Worm (Caenorhabditis elegans): ENCODE measurements around the gene ndub-2.

ndub-2 gene

DNA sequence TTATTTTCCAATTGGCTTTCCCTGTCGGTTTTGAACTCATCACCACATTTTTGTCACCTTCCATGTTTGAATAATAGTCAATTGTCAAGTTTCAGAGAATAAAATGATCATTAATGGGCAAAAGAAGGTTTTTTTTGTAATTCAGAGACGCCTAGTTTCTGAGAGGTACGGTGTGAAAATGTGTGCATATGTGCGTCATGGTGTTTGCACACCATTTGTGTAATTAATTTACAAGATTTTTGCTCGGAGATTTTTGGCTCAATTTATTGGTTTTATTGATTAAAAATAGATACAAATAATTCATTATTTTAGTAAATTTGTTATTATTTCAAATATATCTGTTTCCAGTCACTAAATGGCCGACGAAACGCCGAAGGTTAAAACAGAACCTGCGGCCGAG, 1.3 kb downstream of the ndub-2 start, which contains the start of the genes F44G4.3 and tdp-1 (continued):
- TF ChIP-seq sup-37 (GFP tag; optimal IDR thresholded peaks at IDR 0.05) (no peak), skn-1 (tag; optimal IDR thresholded peaks at IDR 0.05) (no peak), sox-4 (tag; optimal IDR thresholded peaks at IDR 0.05) (no peak), aly-2 (tag; optimal IDR thresholded peaks at IDR 0.05) (no peak), mdl-1 (tag; optimal IDR thresholded peaks at IDR 0.05) (no peak), egl-13 (tag; optimal IDR thresholded peaks at IDR 0.05) (no peak), nhr-85 (tag) (peak; percentile 8), alr-1 (tag; optimal IDR thresholded peaks at IDR 0.05; ENCODE audit: borderline replicate concordance) (no peak), nhr-11 (tag; optimal IDR thresholded peaks at IDR 0.05) (no peak), efl-3 (GFP tag; optimal IDR thresholded peaks at IDR 0.05) (no peak), ztf-4 (tag; optimal IDR thresholded peaks at IDR 0.05) (no peak), hlh-4 (tag; optimal IDR thresholded peaks at IDR 0.05) (no peak), nhr-90 (tag; optimal IDR thresholded peaks at IDR 0.05; ENCODE audit: poor library complexity) (no peak), sptf-1 (tag; optimal IDR thresholded peaks at IDR 0.05) (no peak), nhr-12 (tag; optimal IDR thresholded peaks at IDR 0.05) (no peak), nhr-76 (tag; optimal IDR thresholded peaks at IDR 0.05) (no peak), C04F5.9 (tag; optimal IDR thresholded peaks at IDR 0.05) (no peak), snu-23 (GFP tag; optimal IDR thresholded peaks at IDR 0.05) (peak; percentile 15), elt-3 (tag; optimal IDR thresholded peaks at IDR 0.05) (no peak), nhr-77 (tag; optimal IDR thresholded peaks at IDR 0.05) (no peak), irx-1 (tag; optimal IDR thresholded peaks at IDR 0.05) (no peak), swsn-7 (tag; optimal IDR thresholded peaks at IDR 0.05) (peak; percentile 14), pag-3 (tag; optimal IDR thresholded peaks at IDR 0.05; ENCODE audit: borderline replicate concordance, insufficient read depth) (no peak), zag-1 (tag; optimal IDR thresholded peaks at IDR 0.05) (no peak), lin-15B (tag; optimal IDR thresholded peaks at IDR 0.05) (no peak), tlp-1 (tag; optimal IDR thresholded peaks at IDR 0.05) (no peak), xbp-1 (tag; optimal IDR thresholded peaks at IDR 0.05) (no peak), lsy-2 (tag; optimal IDR thresholded peaks at IDR 0.05) (peak; percentile 73 to 96), C16A3.4 (tag; optimal IDR thresholded peaks at IDR 0.05) (no peak), egl-27 (tag; optimal IDR thresholded peaks at IDR 0.05) (no peak), ceh-63 (GFP tag; optimal IDR thresholded peaks at IDR 0.05) (no peak), ceh-82 (tag; optimal IDR thresholded peaks at IDR 0.05) (no peak), unc-130 (tag; optimal IDR thresholded peaks at IDR 0.05) (no peak), jun-1 (tag; optimal IDR thresholded peaks at IDR 0.05) (no peak), hlh-17 (GFP tag; optimal IDR thresholded peaks at IDR 0.05; ENCODE audit: borderline replicate concordance) (no peak)

DNA sequence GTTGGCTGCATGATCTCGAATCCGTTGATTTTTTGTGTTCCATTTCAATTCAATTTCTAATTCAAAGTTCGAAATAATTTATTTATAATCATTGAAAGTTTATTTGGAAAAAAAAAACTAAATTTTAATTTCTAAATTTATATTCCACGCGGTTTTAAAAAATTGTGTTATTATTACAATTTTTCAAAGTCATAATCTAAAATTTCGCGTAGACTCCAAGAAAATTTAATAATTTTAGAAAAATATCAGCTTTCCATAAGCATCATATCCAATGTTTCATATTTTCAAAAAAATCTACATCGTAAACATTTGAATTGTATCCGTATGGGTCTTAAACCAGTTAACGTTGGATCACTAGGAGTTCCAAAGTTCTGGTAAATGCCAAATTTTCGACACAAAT, 4.2 kb downstream of the ndub-2 start, which contains the start of gene F44G4.5:
TSS of gene F44G4.5 (minus strand) at position 101 of the 400 bp plus-strand sequence.
- TF ChIP-seq rnt-1 (tag; optimal IDR thresholded peaks at IDR 0.05), result no peak
- TF ChIP-seq unc-130 (tag; optimal IDR thresholded peaks at IDR 0.05), result no peak
- TF ChIP-seq dpl-1 (GFP tag; optimal IDR thresholded peaks at IDR 0.05), result no peak
- TF ChIP-seq lin-39 (tag; optimal IDR thresholded peaks at IDR 0.05), result no peak
- TF ChIP-seq nhr-12 (tag; optimal IDR thresholded peaks at IDR 0.05), result no peak
- no peak for TF ChIP-seq ztf-11 (tag; optimal IDR thresholded peaks at IDR 0.05)
- TF ChIP-seq egl-27 (tag; optimal IDR thresholded peaks at IDR 0.05), result no peak
- no peak for TF ChIP-seq mab-9 (GFP tag; IDR thresholded peaks at IDR 0.05)
- TF ChIP-seq egl-13 (tag; optimal IDR thresholded peaks at IDR 0.05), result no peak
- TF ChIP-seq C04F5.9 (tag; optimal IDR thresholded peaks at IDR 0.05), result no peak
- TF ChIP-seq nhr-71 (tag; optimal IDR thresholded peaks at IDR 0.05), result no peak
- no peak for TF ChIP-seq unc-98 (GFP tag; IDR thresholded peaks at IDR 0.05)
- no peak for TF ChIP-seq nhr-85 (tag)
- TF ChIP-seq efl-3 (GFP tag; optimal IDR thresholded peaks at IDR 0.05), result no peak
- TF ChIP-seq skn-1 (tag; optimal IDR thresholded peaks at IDR 0.05), result no peak
- TF ChIP-seq ceh-90 (tag; optimal IDR thresholded peaks at IDR 0.05), result no peak

All from whole organism, L1 larva.